Worm (Caenorhabditis elegans): ENCODE data around the gene C38C3.3.

DNA sequence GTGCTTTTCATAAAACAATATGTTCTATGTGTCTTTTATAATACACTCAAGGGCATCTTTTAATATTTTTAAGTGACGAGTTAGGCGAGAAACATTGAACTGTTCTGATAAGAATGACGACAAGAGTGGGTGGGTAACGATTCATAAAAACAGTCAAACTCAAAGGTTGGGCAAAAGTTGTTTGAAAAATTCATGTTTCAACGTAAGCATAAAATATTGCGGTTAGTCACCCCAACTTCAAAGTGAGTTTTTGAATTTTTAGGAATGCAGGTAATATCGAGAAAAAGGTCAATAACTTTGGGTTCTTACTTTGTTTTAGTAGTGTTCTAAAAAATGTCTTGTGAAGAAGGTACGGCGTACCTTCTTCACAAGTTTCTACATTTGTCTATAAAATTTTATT, 46.4 kb downstream of the C38C3.3 start, which contains the start of gene oac-31:
- TF ChIP-seq hnd-1 (tag; optimal IDR thresholded peaks at IDR 0.05) (no peak), ama-1 (optimal IDR thresholded peaks at IDR 0.05) (no peak), tbx-11 (GFP tag; IDR thresholded peaks at IDR 0.05) (no peak), hmg-4 (GFP tag; optimal IDR thresholded peaks at IDR 0.05) (no peak), sea-1 (GFP tag; conservative IDR thresholded peaks at IDR 0.05) (no peak), ets-7 (tag; optimal IDR thresholded peaks at IDR 0.05) (no peak), pes-1 (GFP tag; IDR thresholded peaks at IDR 0.05) (no peak), F13C5.2 (tag; optimal IDR thresholded peaks at IDR 0.05) (no peak), scrt-1 (GFP tag; IDR thresholded peaks at IDR 0.05) (no peak), tbx-37 (GFP tag; conservative IDR thresholded peaks at IDR 0.05) (no peak), ceh-13 (GFP tag; optimal IDR thresholded peaks at IDR 0.05) (no peak)

All from whole organism, early embryonic.